Worm (Caenorhabditis elegans) whole organism, L2 larva: ENCODE results near the gene best-6.
"Not testable (repeated sequence)": the region's sequence is repeated elsewhere in the genome, so short reads cannot be mapped to it uniquely, and the experiment has no call there.

ENCODE experiments used
- C34F6.9 ChIP-seq: fragments of 150-350 bp; optimal IDR thresholded peaks from 2 replicates; lab custom pipeline; 2014; ENCODE audit warnings: missing biosample characterization, missing genetic modification characterization
- R02D3.7 ChIP-seq: fragments of 150-350 bp; optimal IDR thresholded peaks from 2 replicates; lab custom pipeline; 2014; ENCODE audit warnings: missing biosample characterization, missing genetic modification characterization
- alr-1 ChIP-seq: fragments of 150-350 bp; optimal IDR thresholded peaks from 2 replicates; lab custom pipeline; 2014; ENCODE audit warnings: missing biosample characterization, missing genetic modification characterization
- ama-1 ChIP-seq: fragments of 150-350 bp; optimal IDR thresholded peaks from 2 replicates; lab custom pipeline; 2018; ENCODE audit warnings: inconsistent platforms
- ceh-16 ChIP-seq: fragments of 150-350 bp; optimal IDR thresholded peaks from 2 replicates; lab custom pipeline; 2014; ENCODE audit warnings: missing biosample characterization, missing genetic modification characterization
- crh-2 ChIP-seq: sonication (generic microtip); optimal IDR thresholded peaks from 2 replicates; lab custom pipeline; 2017; ENCODE audit warnings: missing biosample characterization, missing genetic modification characterization
- dmd-4 ChIP-seq: sonication (generic microtip); optimal IDR thresholded peaks from 2 replicates; lab custom pipeline; 2017; ENCODE audit warnings: missing biosample characterization, missing genetic modification characterization
- elt-3 ChIP-seq: sonication (generic microtip); optimal IDR thresholded peaks from 2 replicates; lab custom pipeline; 2017; ENCODE audit warnings: missing biosample characterization, missing genetic modification characterization
- gmeb-1 ChIP-seq: fragments of 150-350 bp; optimal IDR thresholded peaks from 2 replicates; lab custom pipeline; 2014; ENCODE audit warnings: missing biosample characterization, missing genetic modification characterization
- lin-13 ChIP-seq: fragments of 150-350 bp; optimal IDR thresholded peaks from 2 replicates; lab custom pipeline; 2014; ENCODE audit warnings: missing biosample characterization, missing genetic modification reagents, missing genetic modification characterization
- lin-39 ChIP-seq: fragments of 150-350 bp; optimal IDR thresholded peaks from 2 replicates; lab custom pipeline; 2014; ENCODE audit warnings: missing biosample characterization, missing genetic modification reagents, missing genetic modification characterization
- lsy-2 ChIP-seq, 2 experiments: fragments of 150-350 bp in 1 of 2; sonication (generic microtip) in 1 of 2; optimal IDR thresholded peaks; 2 replicates each; lab custom pipeline; 2014 to 2017; ENCODE audit warnings: missing biosample characterization in 2 of 2, missing genetic modification characterization in 2 of 2
- mdl-1 ChIP-seq, 2 experiments: fragments of 150-350 bp in 1 of 2; sonication (generic microtip) in 1 of 2; optimal IDR thresholded peaks; 2 replicates each; lab custom pipeline; 2017; ENCODE audit warnings: missing biosample characterization in 2 of 2, missing genetic modification characterization in 2 of 2
- nhr-10 ChIP-seq: sonication (generic microtip); optimal IDR thresholded peaks from 2 replicates; lab custom pipeline; 2017; ENCODE audit warnings: missing biosample characterization, missing genetic modification characterization
- nhr-11 ChIP-seq: fragments of 150-350 bp; optimal IDR thresholded peaks from 2 replicates; lab custom pipeline; 2014; ENCODE audit warnings: missing biosample characterization, missing genetic modification characterization
- nhr-12 ChIP-seq: fragments of 150-350 bp; optimal IDR thresholded peaks from 2 replicates; lab custom pipeline; 2014; ENCODE audit warnings: missing biosample characterization, missing genetic modification characterization
- nhr-21 ChIP-seq: fragments of 150-350 bp; optimal IDR thresholded peaks from 2 replicates; lab custom pipeline; 2014; ENCODE audit warnings: missing biosample characterization, missing genetic modification characterization
- nhr-23 ChIP-seq: fragments of 150-350 bp; optimal IDR thresholded peaks from 2 replicates; lab custom pipeline; 2014; ENCODE audit warnings: missing biosample characterization, missing genetic modification reagents, missing genetic modification characterization
- sem-4 ChIP-seq: fragments of 150-350 bp; optimal IDR thresholded peaks from 2 replicates; lab custom pipeline; 2014; ENCODE audit warnings: missing biosample characterization, missing genetic modification reagents, missing genetic modification characterization
- sma-3 ChIP-seq: sonication (generic microtip); optimal IDR thresholded peaks from 2 replicates; lab custom pipeline; 2016; ENCODE audit warnings: missing genetic modification reagents, missing genetic modification characterization, missing compliant biosample characterization
- sma-9 ChIP-seq, 2 experiments: fragments of 150-350 bp in 1 of 2; sonication (generic microtip) in 1 of 2; optimal IDR thresholded peaks; 2 replicates each; lab custom pipeline; 2014 to 2016; ENCODE audit warnings: missing genetic modification characterization in 2 of 2, mild to moderate bottlenecking in 1 of 2, missing biosample characterization in 1 of 2, missing compliant biosample characterization in 1 of 2, missing genetic modification reagents in 1 of 2, moderate library complexity in 1 of 2
- snpc-4 ChIP-seq: fragments of 150-350 bp; optimal IDR thresholded peaks from 2 replicates; lab custom pipeline; 2014; ENCODE audit warnings: missing biosample characterization, missing genetic modification characterization
- unc-55 ChIP-seq: fragments of 150-350 bp; sonication (generic microtip); optimal IDR thresholded peaks from 3 replicates; lab custom pipeline; 2014; ENCODE audit warnings: missing biosample characterization, missing genetic modification reagents, missing genetic modification characterization
- ztf-11 ChIP-seq: sonication (generic microtip); optimal IDR thresholded peaks from 2 replicates; lab custom pipeline; 2017; ENCODE audit warnings: missing biosample characterization, missing genetic modification characterization

The best-6 gene

DNA sequence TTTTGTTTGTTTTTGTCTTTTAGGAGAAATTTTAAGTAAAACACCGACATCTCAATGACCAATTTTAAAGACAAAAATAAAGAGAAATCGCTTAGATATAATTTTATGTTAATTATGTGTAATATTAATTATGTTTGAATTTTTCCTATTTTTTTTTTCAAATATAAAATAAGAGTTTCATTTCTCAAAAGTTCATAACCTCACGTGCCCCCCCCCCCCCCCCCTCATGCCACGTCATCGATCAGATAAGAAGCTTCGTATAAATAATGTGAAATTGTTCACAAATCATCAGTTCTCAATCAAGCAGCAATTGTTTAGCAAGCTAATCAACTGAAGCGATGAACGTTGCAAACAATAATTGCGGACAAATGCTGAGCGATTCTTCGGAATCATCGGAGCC is 41.7 kb upstream of the best-6 start, which contains the start of gene C02B10.6:
C02B10.6 (plus strand) TSS at position 301 of the 400 bp plus-strand sequence.
- not testable (repeated sequence) for TF ChIP-seq dmd-4; nhr-23; C34F6.9 (tag; lab: Kevin White, UChicago)

DNA sequence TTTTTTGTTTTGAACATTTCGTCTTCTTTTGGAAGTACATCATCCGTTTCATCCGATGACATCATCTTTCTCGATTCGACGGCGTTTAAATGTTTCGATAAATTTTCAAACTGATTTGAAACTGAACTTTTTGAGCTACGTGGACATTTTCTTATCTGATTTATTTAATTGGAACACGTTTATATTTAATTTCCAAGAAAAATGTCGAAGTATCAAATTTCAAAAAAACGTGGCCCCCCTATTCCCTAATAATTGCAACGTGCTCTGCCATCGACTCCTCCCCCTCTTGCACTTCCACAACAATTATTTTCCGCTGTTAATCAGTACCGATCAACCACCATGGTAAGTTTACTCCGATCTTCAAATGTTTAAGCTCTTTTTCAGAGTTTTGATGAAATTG is 39.7 kb upstream of the best-6 start, which contains the start of the genes R13H9.6 and rmd-6:
R13H9.6 (minus strand) TSS at position 101 of the 400 bp plus-strand sequence.
rmd-6 (plus strand) TSS at position 305 of the 400 bp plus-strand sequence.
- not testable (repeated sequence) for TF ChIP-seq ceh-16, C34F6.9, lin-39 (tag; lab: Kevin White, UChicago)

DNA sequence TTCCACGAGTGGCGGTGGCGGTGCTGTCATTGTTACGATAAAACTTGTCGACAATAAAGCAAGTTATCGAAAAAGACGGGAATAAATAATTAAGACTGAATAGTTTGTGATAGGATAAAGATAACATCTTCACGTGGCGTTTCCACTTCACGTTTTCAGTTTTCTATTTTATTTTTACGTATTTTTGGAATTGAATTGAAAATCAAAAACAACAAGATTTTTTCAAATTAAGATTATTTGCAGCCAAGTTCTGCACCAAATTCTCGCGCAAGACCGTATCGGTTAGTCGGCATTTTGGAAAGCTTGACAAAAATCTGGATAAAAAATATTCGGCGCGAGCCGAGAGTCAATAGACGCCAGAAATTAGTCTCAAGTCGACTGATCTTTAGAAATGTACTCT is 38.0 kb upstream of the best-6 start, which contains the start of gene ttbk-2.2:
ttbk-2.2 (minus strand) TSS at position 101 of the 400 bp plus-strand sequence.
- not testable (repeated sequence) for TF ChIP-seq R02D3.7 (tag; lab: Kevin White, UChicago); lsy-2 (tag; optimal IDR thresholded peaks at IDR 0.05; lab: Kevin White, UChicago); nhr-23
- TF ChIP-seq, all 48 proteins: peak for 0; not testable (repeated sequence) for 48

DNA sequence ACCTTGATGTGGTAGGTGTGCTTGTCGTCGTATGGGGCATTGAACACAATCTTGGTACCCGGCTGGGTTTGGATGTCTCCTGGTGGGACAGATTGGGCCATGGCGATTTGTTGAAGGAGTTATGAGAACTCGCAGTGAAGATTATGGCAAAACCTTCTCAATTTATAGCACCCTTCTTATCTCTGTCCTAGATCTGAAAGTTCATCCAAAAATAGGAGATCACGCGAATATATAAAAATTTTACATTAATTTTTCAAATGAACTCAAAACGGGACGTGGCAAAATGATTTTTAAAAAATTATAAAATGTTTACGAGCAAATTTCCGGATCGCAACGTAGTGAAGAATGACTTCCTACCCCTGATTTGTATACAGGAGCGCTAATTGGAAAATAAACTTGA is 36.1 kb upstream of the best-6 start, which contains the start of gene msp-53:
msp-53 (minus strand) TSS at position 101 of the 400 bp plus-strand sequence.
- not testable (repeated sequence) for TF ChIP-seq ztf-11 (tag; lab: Kevin White, UChicago); nhr-23; elt-3
- TF ChIP-seq, all 48 proteins: peak for 0; not testable (repeated sequence) for 48

DNA sequence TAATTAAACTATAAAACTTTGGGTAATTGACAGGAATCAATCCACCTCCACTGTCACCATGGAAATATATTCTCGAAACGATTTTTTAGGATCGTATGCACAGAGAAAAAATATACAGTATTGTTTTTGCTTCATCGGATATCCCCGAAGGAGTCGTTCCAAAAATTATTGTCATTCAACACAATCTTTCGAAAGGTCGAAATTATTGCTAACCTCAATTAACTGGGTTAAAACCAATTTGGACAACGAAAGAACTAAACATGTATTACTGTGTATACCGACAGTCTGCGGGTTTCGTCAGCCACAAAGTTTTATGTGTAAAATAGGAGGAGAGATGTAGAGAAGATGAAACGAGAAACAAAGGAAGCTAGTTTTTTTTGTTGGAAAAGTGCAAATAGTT is 34.4 kb upstream of the best-6 start:
- TF ChIP-seq nhr-21 (tag; lab: Kevin White, UChicago) (peak; percentile 11), lsy-2 (tag; optimal IDR thresholded peaks at IDR 0.05; lab: Kevin White, UChicago) (peak in 1 of 2 experiments; percentile 46), sma-9 (GFP tag; optimal IDR thresholded peaks at IDR 0.05; lab: Kevin White, UChicago) (peak; percentile 28), sma-9 (tag; optimal IDR thresholded peaks at IDR 0.05; lab: Kevin White, UChicago) (no peak), snpc-4 (tag; lab: Kevin White, UChicago) (peak; percentile 93), sma-3 (peak; percentile 61), unc-55 (GFP tag; lab: Kevin White, UChicago) (no peak), ama-1 (lab: Kevin White, UChicago) (peak; percentile 63), lin-13 (GFP tag; lab: Kevin White, UChicago) (peak; percentile 30), sem-4 (tag; lab: Kevin White, UChicago) (no peak)

DNA sequence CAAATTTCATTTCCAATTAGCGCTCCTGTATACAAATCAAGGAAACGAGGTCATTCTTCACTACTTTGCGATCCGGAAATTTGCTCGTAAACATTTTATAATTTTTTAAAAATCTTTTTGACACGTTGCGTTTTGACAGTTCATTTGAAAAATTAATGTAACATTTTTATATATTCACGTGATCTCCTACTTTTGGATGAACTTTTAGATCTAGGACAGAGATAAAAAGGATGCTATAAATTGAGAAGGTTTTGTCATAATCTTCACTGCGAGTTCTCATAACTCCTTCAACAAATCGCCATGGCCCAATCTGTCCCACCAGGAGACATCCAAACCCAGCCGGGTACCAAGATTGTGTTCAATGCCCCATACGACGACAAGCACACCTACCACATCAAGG is 33.4 kb upstream of the best-6 start, which contains the start of gene msp-57:
msp-57 (plus strand) TSS at position 301 of the 400 bp plus-strand sequence.
- not testable (repeated sequence) for TF ChIP-seq mdl-1 (tag; optimal IDR thresholded peaks at IDR 0.05; lab: Kevin White, UChicago); lin-39 (tag; lab: Kevin White, UChicago); nhr-11 (tag; lab: Kevin White, UChicago)

DNA sequence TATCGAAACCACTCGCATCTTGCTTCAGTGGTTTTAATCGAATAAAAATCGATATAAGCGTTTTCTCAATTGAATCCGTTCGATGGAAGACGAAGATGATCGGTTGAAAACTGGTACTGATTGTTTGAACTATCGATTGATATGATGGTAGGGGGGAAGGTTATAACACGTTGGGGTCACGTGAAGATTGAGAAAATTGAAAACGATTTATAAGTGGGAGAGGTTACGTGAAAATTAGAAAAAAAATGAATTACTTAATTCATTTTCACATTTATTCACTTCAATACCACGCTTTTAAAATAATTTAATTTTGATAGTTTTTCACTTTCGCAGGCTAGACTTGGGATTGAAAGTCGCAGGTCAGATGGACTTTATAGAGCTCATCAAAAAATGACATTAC is 32.1 kb upstream of the best-6 start, which contains the start of gene C09B9.7:
C09B9.7 (minus strand) TSS at position 101 of the 400 bp plus-strand sequence.
- TF ChIP-seq nhr-10, result no peak

DNA sequence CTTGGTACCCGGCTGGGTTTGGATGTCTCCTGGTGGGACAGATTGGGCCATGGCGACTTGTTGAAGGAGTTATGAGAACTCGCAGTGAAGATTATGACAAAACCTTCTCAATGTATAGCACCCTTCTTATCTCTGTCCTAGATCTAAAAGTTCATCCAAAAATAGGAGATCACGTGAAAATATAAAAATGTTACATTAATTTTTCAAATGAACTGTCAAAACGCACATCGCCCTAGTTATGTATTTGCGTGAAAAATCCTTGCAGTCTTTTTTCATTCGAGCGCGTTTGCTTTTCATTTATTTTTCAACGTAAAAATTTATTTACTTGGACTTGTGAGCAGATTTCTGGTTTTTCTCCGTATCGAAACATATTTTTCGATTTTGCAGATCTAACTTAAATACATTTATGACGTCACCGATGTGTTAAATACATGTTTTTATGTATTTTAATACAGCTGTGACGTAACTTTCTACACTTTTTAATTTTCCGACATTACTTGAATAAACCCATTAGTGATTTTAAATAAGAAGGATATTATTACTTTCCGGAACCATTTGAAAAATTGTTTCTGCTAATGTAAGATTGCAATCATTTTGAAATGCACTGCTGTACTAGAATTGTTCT is 27.2 kb upstream of the best-6 start, which contains the start of gene msp-55:
msp-55 (minus strand) TSS at position 51 of the 625 bp plus-strand sequence.
- no peak for TF ChIP-seq gmeb-1 (tag; lab: Kevin White, UChicago)
- no peak for TF ChIP-seq nhr-21 (tag; lab: Kevin White, UChicago)
- no peak for TF ChIP-seq sem-4 (tag; lab: Kevin White, UChicago)
- no peak for TF ChIP-seq lsy-2 (tag; optimal IDR thresholded peaks at IDR 0.05; lab: Kevin White, UChicago)
- no peak for TF ChIP-seq crh-2 (tag; lab: Kevin White, UChicago)
- no peak for TF ChIP-seq nhr-12 (tag; lab: Kevin White, UChicago)
- TF ChIP-seq sma-9 (GFP tag; optimal IDR thresholded peaks at IDR 0.05; lab: Kevin White, UChicago), result no peak
- no peak for TF ChIP-seq sma-9 (tag; optimal IDR thresholded peaks at IDR 0.05; lab: Kevin White, UChicago)
- no peak for TF ChIP-seq alr-1 (tag; lab: Kevin White, UChicago)
- TF ChIP-seq nhr-11 (tag; lab: Kevin White, UChicago), result no peak
- no peak for TF ChIP-seq nhr-23
- TF ChIP-seq mdl-1 (tag; optimal IDR thresholded peaks at IDR 0.05; lab: Kevin White, UChicago), result no peak
